Worm (Caenorhabditis elegans) whole organism, mixed stage, embryonic: ENCODE results near the gene fbxa-199.
"Not testable (repeated sequence)": the region's sequence is repeated elsewhere in the genome, so short reads cannot be mapped to it uniquely, and the experiment has no call there.

Experiments
- M03D4.4 ChIP-seq: sonication (generic microtip); optimal IDR thresholded peaks from 2 replicates; lab custom pipeline; 2017; ENCODE audit warnings: mild to moderate bottlenecking, missing genetic modification characterization, missing compliant biosample characterization
- ceh-43 ChIP-seq: fragments of 200-800 bp; sonication (Bioruptor generic); optimal IDR thresholded peaks from 2 replicates; lab custom pipeline; 2018; ENCODE audit warnings: mild to moderate bottlenecking, missing genetic modification characterization, moderate library complexity, missing compliant biosample characterization
- ceh-83 ChIP-seq: fragments of 200-800 bp; sonication (Bioruptor generic); optimal IDR thresholded peaks from 2 replicates; lab custom pipeline; 2018; ENCODE audit warnings: mild to moderate bottlenecking, missing genetic modification characterization, missing compliant biosample characterization
- elt-3 ChIP-seq: fragments of 150-350 bp; optimal IDR thresholded peaks from 2 replicates; lab custom pipeline; 2014; ENCODE audit warnings: missing biosample characterization, missing genetic modification characterization
- nhr-237 ChIP-seq: fragments of 150-350 bp; optimal IDR thresholded peaks from 2 replicates; lab custom pipeline; 2014; ENCODE audit warnings: missing biosample characterization, missing genetic modification characterization
- nhr-76 ChIP-seq: sonication (generic microtip); optimal IDR thresholded peaks from 2 replicates; lab custom pipeline; 2017; ENCODE audit warnings: missing biosample characterization, missing genetic modification characterization
- unc-39 ChIP-seq: fragments of 150-350 bp; optimal IDR thresholded peaks from 2 replicates; lab custom pipeline; 2014; ENCODE audit warnings: missing biosample characterization, missing genetic modification characterization
- unc-62 ChIP-seq: fragments of 150-350 bp; optimal IDR thresholded peaks from 2 replicates; lab custom pipeline; 2014; ENCODE audit warnings: missing biosample characterization, missing genetic modification reagents, missing genetic modification characterization

DNA sequence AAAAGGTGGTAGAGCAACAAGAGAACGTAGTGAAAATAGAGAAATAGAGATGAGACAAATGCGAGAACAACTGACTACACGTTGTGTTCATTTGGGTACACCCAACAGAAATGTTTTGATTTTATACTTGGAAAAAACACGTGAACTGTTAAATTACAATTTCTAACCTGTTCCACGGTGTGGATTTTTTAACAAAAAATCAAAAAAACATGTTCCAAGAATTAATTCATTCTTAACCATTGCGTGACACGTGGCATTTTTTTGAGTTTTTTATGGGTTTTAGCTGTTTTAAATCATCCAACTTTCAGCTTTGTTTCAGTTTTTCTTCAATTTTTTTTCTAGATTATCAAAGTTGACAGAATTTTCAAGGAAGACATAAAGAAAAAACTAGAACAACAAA is 37.2 kb downstream of the fbxa-199 start, which contains the start of gene ech-1.1:
- not testable (repeated sequence) for TF ChIP-seq nhr-76 (tag; lab: Kevin White, UChicago); elt-3 (tag; lab: Kevin White, UChicago); unc-39 (tag; lab: Kevin White, UChicago); ceh-43 (GFP tag; lab: Kevin White, UChicago); ceh-83 (GFP tag; lab: Kevin White, UChicago); unc-62 (GFP tag; lab: Kevin White, UChicago); M03D4.4 (tag; lab: Kevin White, UChicago); nhr-237 (tag; lab: Kevin White, UChicago)
